Worm (Caenorhabditis elegans) whole organism, young adult: ENCODE results near the gene his-6.

ENCODE experiments used
- B0261.1 ChIP-seq: sonication (generic microtip); optimal IDR thresholded peaks from 2 replicates; lab custom pipeline; 2016; ENCODE audit warnings: mild to moderate bottlenecking, missing genetic modification characterization, moderate library complexity, missing compliant biosample characterization
- B0336.3 ChIP-seq: fragments of 200-800 bp; sonication (Bioruptor generic); IDR thresholded peaks from 2 replicates; pipeline ENCODE4 v1.3.6; 2022; ENCODE audit warnings: missing genetic modification characterization, missing compliant biosample characterization
- C06A6.2 ChIP-seq: fragments of 200-800 bp; sonication (Bioruptor generic); conservative IDR thresholded peaks from 2 replicates; pipeline ENCODE4 v1.3.6; 2022; ENCODE audit warnings: missing genetic modification characterization, missing compliant biosample characterization
- C17E4.6 ChIP-seq: fragments of 200-800 bp; sonication (Bioruptor generic); IDR thresholded peaks from 2 replicates; pipeline ENCODE4 v1.3.6; 2022; ENCODE audit warnings: missing genetic modification reagents, missing genetic modification characterization, missing compliant biosample characterization
- F10E7.11 ChIP-seq: sonication (generic microtip); optimal IDR thresholded peaks from 2 replicates; lab custom pipeline; 2017; ENCODE audit warnings: mild to moderate bottlenecking, missing genetic modification characterization, moderate library complexity, missing compliant biosample characterization
- F39B2.1 ChIP-seq: fragments of 200-800 bp; sonication (Bioruptor generic); IDR thresholded peaks from 2 replicates; pipeline ENCODE4 v1.3.6; 2022; ENCODE audit warnings: missing genetic modification reagents, missing genetic modification characterization, missing compliant biosample characterization
- F52B5.7 ChIP-seq: sonication (generic microtip); optimal IDR thresholded peaks from 2 replicates; lab custom pipeline; 2016; ENCODE audit warnings: mild to moderate bottlenecking, missing genetic modification characterization, missing compliant biosample characterization
- F57C9.4 ChIP-seq: sonication (generic microtip); optimal IDR thresholded peaks from 2 replicates; lab custom pipeline; 2017; ENCODE audit warnings: mild to moderate bottlenecking, missing genetic modification characterization, missing compliant biosample characterization
- T07F8.4 ChIP-seq: sonication (generic microtip); optimal IDR thresholded peaks from 2 replicates; lab custom pipeline; 2016; ENCODE audit warnings: mild to moderate bottlenecking, missing genetic modification characterization, moderate library complexity, missing compliant biosample characterization
- T26A5.8 ChIP-seq: sonication (generic microtip); optimal IDR thresholded peaks from 2 replicates; lab custom pipeline; 2016; ENCODE audit warnings: missing genetic modification characterization, missing compliant biosample characterization
- Y53F4B.3 ChIP-seq: fragments of 200-800 bp; sonication (Bioruptor generic); IDR thresholded peaks from 2 replicates; pipeline ENCODE4 v1.3.6; 2022; ENCODE audit warnings: missing genetic modification reagents, missing genetic modification characterization, missing compliant biosample characterization
- Y56A3A.18 ChIP-seq: fragments of 200-800 bp; sonication (Bioruptor generic); IDR thresholded peaks from 2 replicates; pipeline ENCODE4 v1.3.6; 2022; ENCODE audit warnings: missing genetic modification reagents, missing genetic modification characterization, missing compliant biosample characterization
- Y67H2A.10 ChIP-seq: fragments of 200-800 bp; sonication (Bioruptor generic); conservative IDR thresholded peaks from 2 replicates; pipeline ENCODE4 v1.3.6; 2022; ENCODE audit warnings: missing genetic modification reagents, missing genetic modification characterization, missing compliant biosample characterization
- atf-7 ChIP-seq: sonication (generic microtip); optimal IDR thresholded peaks from 2 replicates; lab custom pipeline; 2017; ENCODE audit warnings: mild to moderate bottlenecking, missing genetic modification characterization, missing compliant biosample characterization
- attf-6 ChIP-seq: fragments of 200-800 bp; sonication (Bioruptor generic); IDR thresholded peaks from 2 replicates; pipeline ENCODE4 v1.3.6; 2022; ENCODE audit warnings: missing genetic modification reagents, missing genetic modification characterization, missing compliant biosample characterization
- bed-2 ChIP-seq: fragments of 200-800 bp; sonication (Bioruptor generic); IDR thresholded peaks from 2 replicates; pipeline ENCODE4 v1.3.6; 2022; ENCODE audit warnings: missing genetic modification reagents, missing genetic modification characterization, missing compliant biosample characterization
- ccch-3 ChIP-seq: fragments of 200-800 bp; sonication (Bioruptor generic); optimal IDR thresholded peaks from 2 replicates; lab custom pipeline; 2018; ENCODE audit warnings: mild to moderate bottlenecking, missing genetic modification characterization, missing compliant biosample characterization
- ceh-40 ChIP-seq: fragments of 200-800 bp; sonication (Bioruptor generic); IDR thresholded peaks from 2 replicates; pipeline ENCODE4 v1.3.6; 2022; ENCODE audit warnings: missing genetic modification characterization, missing compliant biosample characterization
- ceh-79 ChIP-seq: sonication (generic microtip); optimal IDR thresholded peaks from 2 replicates; lab custom pipeline; 2017; ENCODE audit warnings: mild to moderate bottlenecking, missing genetic modification characterization, missing compliant biosample characterization
- chd-7 ChIP-seq: sonication (generic microtip); optimal IDR thresholded peaks from 2 replicates; lab custom pipeline; 2016; ENCODE audit warnings: mild to moderate bottlenecking, missing genetic modification characterization, moderate library complexity, missing compliant biosample characterization
- die-1 ChIP-seq: sonication (generic microtip); optimal IDR thresholded peaks from 2 replicates; lab custom pipeline; 2016; ENCODE audit warnings: missing genotype, mild to moderate bottlenecking, missing genetic modification characterization, missing compliant biosample characterization
- dox-1 ChIP-seq: fragments of 200-800 bp; sonication (Bioruptor generic); IDR thresholded peaks from 2 replicates; pipeline ENCODE4 v1.3.6; 2022; ENCODE audit warnings: missing genetic modification reagents, missing genetic modification characterization, missing compliant biosample characterization
- egl-18 ChIP-seq: fragments of 200-800 bp; sonication (Bioruptor generic); IDR thresholded peaks from 2 replicates; pipeline ENCODE4 v1.3.6; 2022; ENCODE audit warnings: missing genetic modification reagents, missing genetic modification characterization, missing compliant biosample characterization
- egl-44 ChIP-seq: fragments of 200-800 bp; sonication (Bioruptor generic); IDR thresholded peaks from 2 replicates; pipeline ENCODE4 v1.3.6; 2022; ENCODE audit warnings: missing genetic modification reagents, missing genetic modification characterization, missing compliant biosample characterization
- ekl-4 ChIP-seq: fragments of 200-800 bp; sonication (Bioruptor generic); IDR thresholded peaks from 2 replicates; pipeline ENCODE4 v1.3.6; 2022; ENCODE audit warnings: missing genetic modification reagents, missing genetic modification characterization, missing compliant biosample characterization
- fkh-3 ChIP-seq: sonication (generic microtip); optimal IDR thresholded peaks from 2 replicates; lab custom pipeline; 2016; ENCODE audit warnings: mild to moderate bottlenecking, missing genetic modification characterization, missing compliant biosample characterization
- hlh-12 ChIP-seq: sonication (generic microtip); optimal IDR thresholded peaks from 2 replicates; lab custom pipeline; 2016; ENCODE audit warnings: missing genetic modification characterization, missing compliant biosample characterization
- hlh-26 ChIP-seq: fragments of 200-800 bp; sonication (Bioruptor generic); conservative IDR thresholded peaks from 2 replicates; pipeline ENCODE4 v1.3.6; 2022; ENCODE audit warnings: missing genetic modification reagents, missing genetic modification characterization, missing compliant biosample characterization
- hsf-1 ChIP-seq: fragments of 200-800 bp; sonication (Bioruptor generic); IDR thresholded peaks from 2 replicates; pipeline ENCODE4 v1.3.6; 2022; ENCODE audit warnings: missing genetic modification reagents, missing genetic modification characterization, missing compliant biosample characterization
- let-526 ChIP-seq: fragments of 200-800 bp; sonication (Bioruptor generic); IDR thresholded peaks from 2 replicates; pipeline ENCODE4 v1.3.6; 2022; ENCODE audit warnings: missing genetic modification reagents, missing genetic modification characterization, missing compliant biosample characterization
- madf-6 ChIP-seq: fragments of 200-800 bp; sonication (Bioruptor generic); IDR thresholded peaks from 2 replicates; pipeline ENCODE4 v1.3.6; 2022; ENCODE audit warnings: missing genetic modification reagents, missing genetic modification characterization, missing compliant biosample characterization
- madf-8 ChIP-seq: fragments of 200-800 bp; sonication (Bioruptor generic); conservative IDR thresholded peaks from 2 replicates; pipeline ENCODE4 v1.3.6; 2022; ENCODE audit warnings: missing genetic modification reagents, missing genetic modification characterization, missing compliant biosample characterization
- mel-28 ChIP-seq: sonication (generic microtip); optimal IDR thresholded peaks from 2 replicates; lab custom pipeline; 2016; ENCODE audit warnings: borderline replicate concordance, mild to moderate bottlenecking, missing genetic modification characterization, missing compliant biosample characterization
- mes-4 ChIP-seq: sonication (generic microtip); optimal IDR thresholded peaks from 2 replicates; lab custom pipeline; 2016; ENCODE audit warnings: missing genotype, missing genetic modification characterization, missing compliant biosample characterization
- nfya-1 ChIP-seq: sonication (generic microtip); optimal IDR thresholded peaks from 2 replicates; lab custom pipeline; 2017; ENCODE audit warnings: antibody characterized with exemption, missing compliant biosample characterization, missing genetic modification characterization, borderline replicate concordance; ENCODE audit not compliant: insufficient read depth
- nfyb-1 ChIP-seq: fragments of 200-800 bp; sonication (Bioruptor generic); IDR thresholded peaks from 2 replicates; pipeline ENCODE4 v1.3.6; 2022; ENCODE audit warnings: missing genetic modification reagents, missing genetic modification characterization, missing compliant biosample characterization
- nhr-120 ChIP-seq: fragments of 200-800 bp; sonication (Bioruptor generic); IDR thresholded peaks from 2 replicates; pipeline ENCODE4 v1.3.6; 2022; ENCODE audit warnings: missing genetic modification characterization, missing compliant biosample characterization
- nhr-27 ChIP-seq: fragments of 200-800 bp; sonication (Bioruptor generic); optimal IDR thresholded peaks from 2 replicates; lab custom pipeline; 2018; ENCODE audit warnings: mild to moderate bottlenecking, missing genetic modification characterization, moderate library complexity, missing compliant biosample characterization
- pha-4 ChIP-seq: fragments of 150-350 bp; sonication (generic microtip); optimal IDR thresholded peaks from 2 replicates; lab custom pipeline; 2014; ENCODE audit warnings: missing biosample characterization, missing genetic modification reagents, missing genetic modification characterization
- rec-8 ChIP-seq, 2 experiments: sonication (generic microtip); optimal IDR thresholded peaks; 2 replicates each; lab custom pipeline; 2016; ENCODE audit warnings: mild to moderate bottlenecking in 2 of 2, missing genetic modification characterization in 2 of 2, missing genetic modification reagents in 2 of 2, missing genotype in 2 of 2, missing biosample characterization in 1 of 2, missing compliant biosample characterization in 1 of 2, moderate library complexity in 1 of 2
- rpc-1 ChIP-seq, 2 experiments: fragments of 150-350 bp in 1 of 2; sonication (generic microtip) in 1 of 2; optimal IDR thresholded peaks; 2 replicates each; lab custom pipeline; 2014 to 2018; ENCODE audit warnings: missing biosample characterization in 1 of 2, missing genetic modification characterization in 1 of 2, missing genetic modification reagents in 1 of 2, missing genotype in 1 of 2
- sdz-38 ChIP-seq: sonication (generic microtip); optimal IDR thresholded peaks from 2 replicates; lab custom pipeline; 2016; ENCODE audit warnings: missing genotype, missing genetic modification characterization, missing compliant biosample characterization
- somi-1 ChIP-seq: fragments of 200-800 bp; sonication (Bioruptor generic); optimal IDR thresholded peaks from 2 replicates; lab custom pipeline; 2018; ENCODE audit warnings: mild to moderate bottlenecking, missing genetic modification characterization, missing compliant biosample characterization
- tbp1 ChIP-seq: fragments of 200-800 bp; sonication (Bioruptor generic); optimal IDR thresholded peaks from 2 replicates; lab custom pipeline; 2018; ENCODE audit warnings: mild to moderate bottlenecking, missing genetic modification characterization, missing compliant biosample characterization
- unc-130 ChIP-seq: sonication (generic microtip); optimal IDR thresholded peaks from 2 replicates; lab custom pipeline; 2016; ENCODE audit warnings: missing genetic modification reagents, missing genetic modification characterization, missing compliant biosample characterization
- unc-62 ChIP-seq: fragments of 150-350 bp; optimal IDR thresholded peaks from 2 replicates; lab custom pipeline; 2014; ENCODE audit warnings: missing biosample characterization, missing genetic modification reagents, missing genetic modification characterization
- xnd-1 ChIP-seq: sonication (generic microtip); optimal IDR thresholded peaks from 2 replicates; lab custom pipeline; 2016; ENCODE audit warnings: missing genotype, missing genetic modification reagents, missing genetic modification characterization, missing compliant biosample characterization
- zim-3 ChIP-seq: sonication (generic microtip); optimal IDR thresholded peaks from 2 replicates; lab custom pipeline; 2017; ENCODE audit warnings: mild to moderate bottlenecking, missing genetic modification characterization, moderate library complexity, missing compliant biosample characterization
- ztf-25 ChIP-seq: fragments of 200-800 bp; sonication (Bioruptor generic); IDR thresholded peaks from 2 replicates; pipeline ENCODE4 v1.3.6; 2022; ENCODE audit warnings: missing genetic modification reagents, missing genetic modification characterization, missing compliant biosample characterization

Gene his-6

DNA sequence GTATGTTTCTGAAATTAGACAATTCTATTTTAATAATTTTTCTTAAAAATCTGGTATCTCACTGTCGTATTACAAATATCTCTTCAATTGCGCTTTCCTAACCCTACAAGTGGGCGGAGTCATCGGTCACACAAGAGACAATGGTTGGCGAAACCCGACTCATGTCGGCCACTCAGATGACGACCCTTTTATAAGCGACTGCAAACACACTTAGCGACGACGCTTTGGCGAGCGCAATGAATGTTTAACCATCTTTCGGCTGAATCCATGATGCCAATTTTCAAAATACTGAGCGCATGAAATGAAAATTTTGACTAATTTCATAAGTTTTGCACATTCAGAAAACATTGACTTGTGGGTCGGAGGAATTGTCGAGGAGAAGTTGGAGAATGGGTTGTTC, 34.4 kb downstream of the his-6 start (continued):
- TF ChIP-seq pha-4 (tag; lab: Kevin White, UChicago): no peak
- TF ChIP-seq Y53F4B.3: peak; percentile 94
- peak; percentile 99 for TF ChIP-seq C17E4.6
- peak; percentile 79 for TF ChIP-seq xnd-1 (tag; lab: Kevin White, UChicago)
- TF ChIP-seq somi-1: peak; percentile 99
- TF ChIP-seq T26A5.8 (tag; lab: Kevin White, UChicago): peak; percentile 100
- peak; percentile 99 for TF ChIP-seq dox-1 (GFP tag; lab: Robert Waterston, UW)
- TF ChIP-seq mes-4 (tag; lab: Kevin White, UChicago): peak; percentile 96
- TF ChIP-seq nfya-1 (tag; lab: Kevin White, UChicago): no peak
- peak; percentile 98 for TF ChIP-seq atf-7 (tag; lab: Kevin White, UChicago)
- TF ChIP-seq rpc-1 (optimal IDR thresholded peaks at IDR 0.05; lab: Kevin White, UChicago): peak; percentile 98
- TF ChIP-seq rpc-1 (tag; optimal IDR thresholded peaks at IDR 0.05; lab: Kevin White, UChicago): peak; percentile 100
- peak; percentile 94 for TF ChIP-seq attf-6 (GFP tag; lab: Robert Waterston, UW)
- peak; percentile 85 for TF ChIP-seq hlh-26 (GFP tag; lab: Robert Waterston, UW)
- peak; percentile 96 for TF ChIP-seq let-526 (GFP tag; lab: Robert Waterston, UW)
- TF ChIP-seq ztf-25 (GFP tag; lab: Robert Waterston, UW): peak; percentile 100
- TF ChIP-seq ceh-79 (tag; lab: Kevin White, UChicago): peak; percentile 100
- TF ChIP-seq unc-62 (GFP tag; lab: Kevin White, UChicago): peak; percentile 28
- peak; percentile 93 for TF ChIP-seq C06A6.2 (GFP tag; lab: Robert Waterston, UW)
- TF ChIP-seq rec-8 (tag; optimal IDR thresholded peaks at IDR 0.05; lab: Kevin White, UChicago): peak; percentile 96 to 99
- peak; percentile 99 for TF ChIP-seq ekl-4 (GFP tag; lab: Robert Waterston, UW)
- TF ChIP-seq F39B2.1 (GFP tag; lab: Robert Waterston, UW): peak; percentile 97
- peak; percentile 99 for TF ChIP-seq B0261.1
- TF ChIP-seq sdz-38: peak; percentile 77
- TF ChIP-seq bed-2: peak; percentile 93
- TF ChIP-seq ceh-40 (GFP tag; lab: Robert Waterston, UW): peak; percentile 98
- peak; percentile 98 for TF ChIP-seq ccch-3 (GFP tag; lab: Kevin White, UChicago)
- TF ChIP-seq F52B5.7 (tag; lab: Kevin White, UChicago): peak; percentile 100
- peak; percentile 100 for TF ChIP-seq egl-44 (GFP tag; lab: Robert Waterston, UW)
- peak; percentile 99 for TF ChIP-seq nfyb-1 (GFP tag; lab: Robert Waterston, UW)
- TF ChIP-seq nhr-120: peak; percentile 100
- TF ChIP-seq egl-18: peak; percentile 97
- TF ChIP-seq zim-3 (tag; lab: Kevin White, UChicago): peak; percentile 100
- peak; percentile 99 for TF ChIP-seq B0336.3 (GFP tag; lab: Robert Waterston, UW)
- TF ChIP-seq nhr-27 (tag; lab: Kevin White, UChicago): peak; percentile 100
- TF ChIP-seq unc-130: peak; percentile 96
- peak; percentile 94 for TF ChIP-seq hlh-12 (tag; lab: Kevin White, UChicago)
- TF ChIP-seq F57C9.4 (tag; lab: Kevin White, UChicago): peak; percentile 99
- peak; percentile 94 for TF ChIP-seq mel-28 (tag; lab: Kevin White, UChicago)
- peak; percentile 94 for TF ChIP-seq madf-6 (GFP tag; lab: Robert Waterston, UW)
- TF ChIP-seq T07F8.4 (tag; lab: Kevin White, UChicago): peak; percentile 96
- TF ChIP-seq fkh-3 (tag; lab: Kevin White, UChicago): peak; percentile 100
- peak; percentile 93 for TF ChIP-seq hsf-1 (GFP tag; lab: Robert Waterston, UW)
- peak; percentile 100 for TF ChIP-seq chd-7
- peak; percentile 84 for TF ChIP-seq madf-8
- TF ChIP-seq die-1 (tag; lab: Kevin White, UChicago): peak; percentile 99
- TF ChIP-seq Y67H2A.10 (GFP tag; lab: Robert Waterston, UW): peak; percentile 89
- TF ChIP-seq F10E7.11 (tag; lab: Kevin White, UChicago): peak; percentile 100
- TF ChIP-seq Y56A3A.18 (GFP tag; lab: Robert Waterston, UW): peak; percentile 100
- peak; percentile 100 for TF ChIP-seq tbp1 (GFP tag; lab: Kevin White, UChicago)
